Fruit fly (Drosophila melanogaster): ENCODE measurements around the gene Gr93d.

The Gr93d gene

DNA sequence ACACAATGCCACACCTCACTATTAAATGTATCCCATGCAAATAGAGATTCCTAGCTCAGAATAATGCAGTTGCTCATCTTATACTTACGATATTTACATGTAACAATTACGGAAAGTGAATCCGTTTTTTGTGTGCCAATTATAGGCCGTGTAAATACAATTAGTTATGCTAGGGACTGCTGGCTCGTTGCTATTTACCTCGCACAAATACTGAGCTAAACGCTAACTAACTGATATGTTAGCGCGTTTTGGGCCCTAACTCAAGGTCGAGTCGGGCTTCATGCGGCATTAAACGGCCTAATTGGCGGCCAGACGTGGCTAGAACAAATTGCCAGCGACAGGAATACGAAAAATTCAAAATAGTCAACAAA is 10.4 kb upstream of the Gr93d start:
- TF ChIP-seq bab1 (GFP tag; optimal IDR thresholded peaks at IDR 0.05) (no peak), kay (GFP tag; ENCODE audit: borderline replicate concordance) (no peak), Crg-1 (GFP tag; optimal IDR thresholded peaks at IDR 0.05) (peak; percentile 13), CG7045 (GFP tag; optimal IDR thresholded peaks at IDR 0.05) (peak; percentile 2), Mnt (GFP tag; optimal IDR thresholded peaks at IDR 0.05) (no peak)

DNA sequence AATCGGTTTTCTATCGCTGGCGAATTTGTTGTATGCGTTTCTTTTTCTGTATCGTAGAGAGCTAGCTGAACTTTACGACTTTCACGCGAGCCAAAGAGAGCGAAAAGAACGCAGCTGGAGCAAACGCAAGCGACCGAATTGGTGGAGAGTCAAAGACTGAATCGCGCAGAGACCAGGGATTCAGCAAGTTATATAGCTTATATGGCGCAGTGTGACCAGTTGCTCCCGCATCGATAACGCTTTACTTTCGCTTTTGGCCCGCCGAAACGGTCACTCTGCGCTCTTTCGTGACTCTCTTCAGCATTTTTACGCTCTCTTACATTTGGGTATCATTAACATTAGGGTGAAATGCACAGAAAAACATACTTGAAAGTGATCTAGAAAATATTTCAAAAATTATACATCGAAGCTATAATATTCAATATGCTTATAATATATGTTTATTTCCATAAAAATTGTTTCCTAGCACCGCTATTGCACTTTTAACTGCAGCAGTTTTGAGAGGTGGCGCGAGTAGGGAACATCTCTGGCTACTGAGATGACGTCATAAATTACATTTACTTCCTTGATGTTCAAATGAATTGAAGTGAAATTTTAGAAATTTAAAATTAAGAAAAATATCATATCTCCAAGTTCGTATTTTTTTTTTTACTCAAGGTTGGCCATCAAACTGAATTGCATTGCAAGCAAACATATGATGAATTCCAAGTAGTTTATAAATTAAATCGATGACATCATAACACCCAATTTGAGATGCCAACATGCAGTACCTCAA is 9.8 kb upstream of the Gr93d start, which contains the start of gene glec:
Gene glec (minus strand): TSS at position 169 of the 775 bp plus-strand sequence.
- TF ChIP-seq CG7045 (GFP tag; optimal IDR thresholded peaks at IDR 0.05) (no peak), ovo (GFP tag; optimal IDR thresholded peaks at IDR 0.05) (peak; percentile 28), Mnt (GFP tag; optimal IDR thresholded peaks at IDR 0.05) (peak; percentile 49), kay (GFP tag; ENCODE audit: borderline replicate concordance) (peak; percentile 86), CG7101 (tag; optimal IDR thresholded peaks at IDR 0.05) (peak; percentile 13), CG11617 (GFP tag; optimal IDR thresholded peaks at IDR 0.05) (peak; percentile 50), CG33017 (tag; optimal IDR thresholded peaks at IDR 0.05) (peak; percentile 47), CG1620 (GFP tag; optimal IDR thresholded peaks at IDR 0.05) (peak; percentile 59), Hr96 (GFP tag; optimal IDR thresholded peaks at IDR 0.05) (peak; percentile 54), cic (GFP tag; optimal IDR thresholded peaks at IDR 0.05) (peak; percentile 42), Crg-1 (GFP tag; optimal IDR thresholded peaks at IDR 0.05) (no peak), CG14711 (tag; optimal IDR thresholded peaks at IDR 0.05) (peak; percentile 2), bab1 (GFP tag; optimal IDR thresholded peaks at IDR 0.05) (peak; percentile 49), CG12768 (GFP tag; optimal IDR thresholded peaks at IDR 0.05) (peak; percentile 1), toe (GFP tag; optimal IDR thresholded peaks at IDR 0.05) (peak; percentile 55), Clk (GFP tag; optimal IDR thresholded peaks at IDR 0.05) (no peak), tj (GFP tag; optimal IDR thresholded peaks at IDR 0.05) (peak; percentile 47), CG5204 (GFP tag; optimal IDR thresholded peaks at IDR 0.05) (peak; percentile 68), pad (GFP tag; optimal IDR thresholded peaks at IDR 0.05) (no peak), cnc (optimal IDR thresholded peaks at IDR 0.05) (no peak)

dm6 chr3R:21855469-21855826 is 9.0 kb upstream of the Gr93d start:
- TF ChIP-seq CG33017 (tag; optimal IDR thresholded peaks at IDR 0.05): no peak
- no peak for TF ChIP-seq CG14711 (tag; optimal IDR thresholded peaks at IDR 0.05)
- no peak for TF ChIP-seq CG12768 (GFP tag; optimal IDR thresholded peaks at IDR 0.05)
- no peak for TF ChIP-seq kay (GFP tag; ENCODE audit: borderline replicate concordance)
- TF ChIP-seq CG7101 (tag; optimal IDR thresholded peaks at IDR 0.05): no peak
- TF ChIP-seq bab1 (GFP tag; optimal IDR thresholded peaks at IDR 0.05): no peak
- TF ChIP-seq Mnt (GFP tag; optimal IDR thresholded peaks at IDR 0.05): no peak
- no peak for TF ChIP-seq Clk (GFP tag; optimal IDR thresholded peaks at IDR 0.05)
- TF ChIP-seq tj (GFP tag; optimal IDR thresholded peaks at IDR 0.05): no peak
- TF ChIP-seq CG1620 (GFP tag; optimal IDR thresholded peaks at IDR 0.05): no peak
- TF ChIP-seq CG11617 (GFP tag; optimal IDR thresholded peaks at IDR 0.05): no peak
- TF ChIP-seq Hr96 (GFP tag; optimal IDR thresholded peaks at IDR 0.05): no peak
- no peak for TF ChIP-seq ovo (GFP tag; optimal IDR thresholded peaks at IDR 0.05)
- TF ChIP-seq CG5204 (GFP tag; optimal IDR thresholded peaks at IDR 0.05): no peak
- TF ChIP-seq pad (GFP tag; optimal IDR thresholded peaks at IDR 0.05): no peak

DNA sequence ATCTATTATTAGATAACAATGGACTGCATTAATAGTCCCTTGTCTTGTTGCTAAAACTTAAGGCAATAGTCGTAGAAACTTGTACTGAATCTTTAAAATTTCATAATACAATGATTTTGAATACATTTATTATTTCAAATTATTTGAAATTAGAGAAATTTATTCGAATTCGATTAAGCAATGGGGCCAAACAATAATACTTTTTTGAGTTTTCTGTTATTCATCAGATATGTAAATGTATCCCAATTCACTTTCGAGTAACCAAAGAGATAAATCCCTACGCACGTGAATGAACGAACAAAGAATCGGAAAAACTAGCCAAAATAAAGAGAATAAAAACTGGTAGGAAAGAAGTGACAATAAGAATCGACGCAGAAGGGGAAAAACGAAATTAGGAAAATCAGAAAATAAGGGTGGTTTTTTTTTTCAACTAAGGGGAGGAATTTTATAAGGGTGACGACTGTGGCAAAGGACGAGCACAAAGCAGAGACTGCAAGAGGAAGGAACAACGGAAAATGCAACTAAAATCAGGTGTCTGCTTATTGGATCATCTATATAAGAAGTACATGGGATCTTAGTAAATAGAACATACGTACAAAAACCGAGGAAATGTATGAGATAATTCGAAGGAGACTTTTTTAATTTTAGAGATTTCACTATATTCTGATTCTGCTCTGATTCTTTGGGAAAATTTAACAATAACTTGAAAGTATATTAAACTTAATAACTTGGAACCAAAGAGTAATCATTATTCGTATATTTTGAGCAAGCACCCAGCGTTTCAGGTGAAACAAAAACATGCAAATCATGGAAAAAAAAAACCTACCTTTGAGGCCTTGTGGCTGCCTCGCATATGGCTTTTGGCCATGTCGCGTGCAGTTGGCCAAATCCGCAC is 8.4 kb upstream of the Gr93d start:
- TF ChIP-seq CG33017 (tag; optimal IDR thresholded peaks at IDR 0.05): no peak
- no peak for TF ChIP-seq Crg-1 (GFP tag; optimal IDR thresholded peaks at IDR 0.05)
- peak; percentile 79 for TF ChIP-seq kay (GFP tag; ENCODE audit: borderline replicate concordance)
- no peak for TF ChIP-seq Clk (GFP tag; optimal IDR thresholded peaks at IDR 0.05)
- no peak for TF ChIP-seq pad (GFP tag; optimal IDR thresholded peaks at IDR 0.05)

- TF ChIP-seq CG12768 (GFP tag; optimal IDR thresholded peaks at IDR 0.05) (peak; percentile 90), cic (GFP tag; optimal IDR thresholded peaks at IDR 0.05) (peak; percentile 83), CG5204 (GFP tag; optimal IDR thresholded peaks at IDR 0.05) (no peak), CG1620 (GFP tag; optimal IDR thresholded peaks at IDR 0.05) (no peak), CG33017 (tag; optimal IDR thresholded peaks at IDR 0.05) (peak; percentile 53), pad (GFP tag; optimal IDR thresholded peaks at IDR 0.05) (no peak), toe (GFP tag; optimal IDR thresholded peaks at IDR 0.05) (peak; percentile 16), Clk (GFP tag; optimal IDR thresholded peaks at IDR 0.05) (peak; percentile 7), Crg-1 (GFP tag; optimal IDR thresholded peaks at IDR 0.05) (no peak), tj (GFP tag; optimal IDR thresholded peaks at IDR 0.05) (peak; percentile 55), CG7101 (tag; optimal IDR thresholded peaks at IDR 0.05) (peak; percentile 17), Hr96 (GFP tag; optimal IDR thresholded peaks at IDR 0.05) (no peak), CG7045 (GFP tag; optimal IDR thresholded peaks at IDR 0.05) (peak; percentile 49), Mnt (GFP tag; optimal IDR thresholded peaks at IDR 0.05) (peak; percentile 35), ovo (GFP tag; optimal IDR thresholded peaks at IDR 0.05) (peak; percentile 39), bab1 (GFP tag; optimal IDR thresholded peaks at IDR 0.05) (no peak), CG11617 (GFP tag; optimal IDR thresholded peaks at IDR 0.05) (peak; percentile 31), cnc (optimal IDR thresholded peaks at IDR 0.05) (no peak), kay (GFP tag; ENCODE audit: borderline replicate concordance) (peak; percentile 58), CG14711 (tag; optimal IDR thresholded peaks at IDR 0.05) (peak; percentile 9)
Observed at dm6 chr3R:21853618-21854573, 7.4 kb upstream of the Gr93d start.

All from whole organism, adult.